Fruit fly (Drosophila melanogaster): ENCODE measurements around the gene CASK.

CASK gene

DNA sequence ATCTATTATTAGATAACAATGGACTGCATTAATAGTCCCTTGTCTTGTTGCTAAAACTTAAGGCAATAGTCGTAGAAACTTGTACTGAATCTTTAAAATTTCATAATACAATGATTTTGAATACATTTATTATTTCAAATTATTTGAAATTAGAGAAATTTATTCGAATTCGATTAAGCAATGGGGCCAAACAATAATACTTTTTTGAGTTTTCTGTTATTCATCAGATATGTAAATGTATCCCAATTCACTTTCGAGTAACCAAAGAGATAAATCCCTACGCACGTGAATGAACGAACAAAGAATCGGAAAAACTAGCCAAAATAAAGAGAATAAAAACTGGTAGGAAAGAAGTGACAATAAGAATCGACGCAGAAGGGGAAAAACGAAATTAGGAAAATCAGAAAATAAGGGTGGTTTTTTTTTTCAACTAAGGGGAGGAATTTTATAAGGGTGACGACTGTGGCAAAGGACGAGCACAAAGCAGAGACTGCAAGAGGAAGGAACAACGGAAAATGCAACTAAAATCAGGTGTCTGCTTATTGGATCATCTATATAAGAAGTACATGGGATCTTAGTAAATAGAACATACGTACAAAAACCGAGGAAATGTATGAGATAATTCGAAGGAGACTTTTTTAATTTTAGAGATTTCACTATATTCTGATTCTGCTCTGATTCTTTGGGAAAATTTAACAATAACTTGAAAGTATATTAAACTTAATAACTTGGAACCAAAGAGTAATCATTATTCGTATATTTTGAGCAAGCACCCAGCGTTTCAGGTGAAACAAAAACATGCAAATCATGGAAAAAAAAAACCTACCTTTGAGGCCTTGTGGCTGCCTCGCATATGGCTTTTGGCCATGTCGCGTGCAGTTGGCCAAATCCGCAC is 32.3 kb upstream of the CASK start (continued):
- TF ChIP-seq Dp (GFP tag; optimal IDR thresholded peaks at IDR 0.05) (no peak), pzg (GFP tag; optimal IDR thresholded peaks at IDR 0.05) (no peak), CG14050 (GFP tag; IDR thresholded peaks at IDR 0.05) (no peak), insv (GFP tag; optimal IDR thresholded peaks at IDR 0.05) (peak in 1 of 2 experiments; percentile 51), Ada2b (GFP tag; IDR thresholded peaks at IDR 0.05) (no peak), CG10431 (GFP tag; optimal IDR thresholded peaks at IDR 0.05) (peak; percentile 19), sd (tag; optimal IDR thresholded peaks at IDR 0.05) (no peak), CG12219 (GFP tag; optimal IDR thresholded peaks at IDR 0.05) (no peak), usp (GFP tag; optimal IDR thresholded peaks at IDR 0.05) (no peak), jing (GFP tag; optimal IDR thresholded peaks at IDR 0.05) (no peak), gsb (GFP tag; IDR thresholded peaks at IDR 0.05) (no peak), pfk (GFP tag; optimal IDR thresholded peaks at IDR 0.05) (no peak), ems (GFP tag; optimal IDR thresholded peaks at IDR 0.05) (no peak), ac (GFP tag; optimal IDR thresholded peaks at IDR 0.05) (no peak), yki (optimal IDR thresholded peaks at IDR 0.05) (no peak), Blimp-1 (GFP tag; optimal IDR thresholded peaks at IDR 0.05) (peak; percentile 1), Hsf (GFP tag; optimal IDR thresholded peaks at IDR 0.05) (no peak), Hr51 (GFP tag; optimal IDR thresholded peaks at IDR 0.05) (peak in 1 of 2 experiments; percentile 28), CG15479 (GFP tag; optimal IDR thresholded peaks at IDR 0.05) (no peak), Mad (GFP tag; optimal IDR thresholded peaks at IDR 0.05) (no peak), psq (GFP tag; optimal IDR thresholded peaks at IDR 0.05) (peak; percentile 79)

DNA sequence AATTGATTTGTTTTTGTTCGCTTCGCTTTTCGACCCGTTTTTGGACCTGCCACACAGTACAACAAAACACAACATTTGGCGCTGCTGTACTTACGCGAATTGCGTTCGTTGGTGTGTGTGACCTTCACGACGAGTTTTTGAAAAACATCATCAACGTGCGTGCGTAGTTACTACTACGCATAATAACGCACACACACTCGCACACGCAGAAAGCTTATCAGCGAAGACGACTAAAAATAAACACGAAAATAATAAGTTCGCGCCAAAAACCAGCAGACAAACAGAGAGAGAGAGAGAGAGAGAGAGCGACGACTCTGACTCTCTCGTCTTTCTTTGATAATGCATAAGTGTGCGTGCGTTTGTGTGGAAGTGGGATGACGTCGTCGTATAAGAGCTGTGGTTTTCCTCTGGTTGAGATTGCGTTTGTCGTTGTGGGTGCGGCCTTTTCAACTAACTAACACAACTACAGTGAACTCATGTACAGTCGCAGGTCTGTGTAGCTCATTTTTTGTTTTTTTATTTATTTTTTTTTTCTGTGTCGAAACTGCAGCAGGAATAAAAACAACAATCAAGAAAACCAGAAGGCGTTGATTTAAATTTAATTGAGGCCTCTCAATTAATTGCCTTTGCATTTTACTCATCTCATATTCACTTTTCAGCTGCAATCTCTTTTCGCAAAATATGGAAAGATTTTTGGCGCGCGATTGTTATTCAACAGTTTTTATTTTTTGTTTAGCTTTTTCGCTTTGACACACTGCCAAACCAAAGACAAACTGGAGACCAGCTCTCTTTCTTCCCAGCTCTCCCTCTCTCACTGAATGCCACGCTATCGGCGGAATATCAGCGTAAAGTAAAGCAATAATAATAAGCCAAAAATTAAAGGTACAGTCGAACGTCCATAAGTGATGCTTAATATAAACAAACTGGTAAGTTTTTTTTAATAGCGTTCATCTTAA is 31.4 kb upstream of the CASK start:
- TF ChIP-seq CG8290 (GFP tag; optimal IDR thresholded peaks at IDR 0.05) (no peak), CG8290 (tag; optimal IDR thresholded peaks at IDR 0.05) (peak in 1 of 2 experiments; percentile 37), CG3163 (GFP tag; optimal IDR thresholded peaks at IDR 0.05) (peak; percentile 41), CG1024 (GFP tag; IDR thresholded peaks at IDR 0.05) (0 out of 2 replicates have a peak, but pooled peaks have one; percentile 33), CG15479 (GFP tag; optimal IDR thresholded peaks at IDR 0.05) (no peak), Dad (GFP tag; optimal IDR thresholded peaks at IDR 0.05) (no peak), Hey (tag; optimal IDR thresholded peaks at IDR 0.05) (peak; percentile 53), so (GFP tag; IDR thresholded peaks at IDR 0.05) (peak; percentile 13; the same call in 1 of the 3 replicates), CrebB (tag; optimal IDR thresholded peaks at IDR 0.05) (peak; percentile 24), eve (GFP tag; optimal IDR thresholded peaks at IDR 0.05) (peak in 1 of 2 experiments; percentile 70), YL-1 (GFP tag; optimal IDR thresholded peaks at IDR 0.05) (no peak), grau (tag; optimal IDR thresholded peaks at IDR 0.05) (peak; percentile 79), Deaf1 (tag; optimal IDR thresholded peaks at IDR 0.05) (peak; percentile 55), CG4360 (GFP tag; IDR thresholded peaks at IDR 0.05) (0 out of 2 replicates have a peak, but pooled peaks have one; percentile 19), zfh1 (GFP tag; IDR thresholded peaks at IDR 0.05) (0 out of 3 replicates have a peak, but pooled peaks have one; percentile 4), CG14441 (GFP tag; IDR thresholded peaks at IDR 0.05) (peak; percentile 16; the same call in 1 of the 2 replicates), kni (GFP tag; optimal IDR thresholded peaks at IDR 0.05) (no peak), CG6765 (GFP tag; optimal IDR thresholded peaks at IDR 0.05) (no peak), Dbx (GFP tag; IDR thresholded peaks at IDR 0.05) (0 out of 3 replicates have a peak, but pooled peaks have one; percentile 10), slbo (GFP tag; IDR thresholded peaks at IDR 0.05) (no peak), MBD-R2 (GFP tag; IDR thresholded peaks at IDR 0.05) (no peak), CG2120 (GFP tag; optimal IDR thresholded peaks at IDR 0.05) (peak; percentile 18), peb (GFP tag; IDR thresholded peaks at IDR 0.05) (no peak), Optix (GFP tag; IDR thresholded peaks at IDR 0.05) (no peak), Ets97D (GFP tag; optimal IDR thresholded peaks at IDR 0.05) (no peak), CG13287 (GFP tag; IDR thresholded peaks at IDR 0.05; ENCODE audit: partially characterized antibody) (peak; percentile 49), stc (GFP tag; IDR thresholded peaks at IDR 0.05) (peak; percentile 14; the same call in 1 of the 2 replicates)
